Worm (Caenorhabditis elegans): ENCODE results near the gene Y26G10.4.
"Not testable (repeated sequence)": the region's sequence is repeated elsewhere in the genome, so short reads cannot be mapped to it uniquely, and the experiment has no call there.

Gene Y26G10.4

DNA sequence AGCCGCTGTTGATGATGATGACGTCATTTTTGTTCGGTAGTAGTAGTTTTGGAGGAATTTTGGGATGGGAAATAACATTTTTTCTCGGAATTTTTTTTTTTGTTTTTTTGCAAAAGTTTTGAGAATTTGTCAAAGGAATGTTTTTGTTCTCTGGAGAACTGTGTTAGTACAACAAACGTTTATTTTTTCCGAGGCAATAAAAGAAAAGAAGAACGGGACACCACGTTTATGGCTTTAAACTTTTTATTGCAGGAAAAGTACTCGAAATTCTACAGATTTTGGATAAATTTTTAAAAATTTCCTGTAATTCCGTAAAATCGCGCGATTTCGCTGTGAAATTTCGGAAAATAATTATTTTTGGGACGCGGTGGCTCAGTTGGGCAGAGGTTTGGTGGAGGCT lies 8.1 kb downstream of the Y26G10.4 start, which contains the start of gene F59A1.13:
Gene F59A1.13 (minus strand): TSS at position 101 of the 400 bp plus-strand sequence.
- no peak for TF ChIP-seq ceh-62 (tag; optimal IDR thresholded peaks at IDR 0.05)
- no peak for TF ChIP-seq nhr-111 (GFP tag; optimal IDR thresholded peaks at IDR 0.05)
- TF ChIP-seq unc-130 (GFP tag; optimal IDR thresholded peaks at IDR 0.05) = no peak
- no peak for TF ChIP-seq skn-1 (tag; optimal IDR thresholded peaks at IDR 0.05)
- TF ChIP-seq lin-1 (GFP tag; IDR thresholded peaks at IDR 0.05) = no peak
- TF ChIP-seq vab-7 (GFP tag; IDR thresholded peaks at IDR 0.05) = no peak

DNA sequence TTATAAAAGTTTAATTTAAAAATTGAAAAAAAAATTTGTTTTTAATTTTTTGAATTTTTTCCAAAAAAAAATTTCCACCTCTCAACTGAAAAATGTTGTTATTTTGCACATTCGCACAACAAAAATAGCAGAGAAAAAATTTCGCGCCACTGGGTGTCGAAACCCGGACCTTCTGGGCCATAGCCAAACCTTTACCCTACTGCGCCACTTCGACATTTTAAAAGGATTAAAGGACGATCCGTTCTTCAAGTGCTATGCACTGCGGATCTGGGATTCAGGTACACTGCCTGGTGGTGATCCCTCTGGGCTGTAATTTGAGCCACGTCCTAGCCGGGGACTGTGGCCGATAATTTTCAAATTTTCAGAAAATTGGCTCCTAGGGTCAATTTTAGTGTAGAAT lies 11.6 kb downstream of the Y26G10.4 start:
- peak; percentile 62 for TF ChIP-seq vab-7 (GFP tag; IDR thresholded peaks at IDR 0.05)
- peak; percentile 75 for TF ChIP-seq lim-7 (GFP tag; IDR thresholded peaks at IDR 0.05)
- 0 out of 2 replicates have a peak, but pooled peaks have one; percentile 30 for TF ChIP-seq egl-43 (GFP tag; IDR thresholded peaks at IDR 0.05)
- 0 out of 2 replicates have a peak, but pooled peaks have one; percentile 26 for TF ChIP-seq nhr-41 (GFP tag; IDR thresholded peaks at IDR 0.05)
- 0 out of 2 replicates have a peak, but pooled peaks have one; percentile 15 for TF ChIP-seq pha-4 (GFP tag; IDR thresholded peaks at IDR 0.05)
- not testable (repeated sequence) for TF ChIP-seq pha-4 (tag; optimal IDR thresholded peaks at IDR 0.05)
- TF ChIP-seq lin-38 (GFP tag; IDR thresholded peaks at IDR 0.05) = peak; percentile 31; the same call in 1 of the 2 replicates
- peak; percentile 32; the same call in 1 of the 2 replicates for TF ChIP-seq snpc-1.2 (GFP tag; IDR thresholded peaks at IDR 0.05)
- TF ChIP-seq madf-5 (GFP tag; IDR thresholded peaks at IDR 0.05) = peak in 1 of 2 experiments; percentile 43; a peak in 1 of 4 replicates

DNA sequence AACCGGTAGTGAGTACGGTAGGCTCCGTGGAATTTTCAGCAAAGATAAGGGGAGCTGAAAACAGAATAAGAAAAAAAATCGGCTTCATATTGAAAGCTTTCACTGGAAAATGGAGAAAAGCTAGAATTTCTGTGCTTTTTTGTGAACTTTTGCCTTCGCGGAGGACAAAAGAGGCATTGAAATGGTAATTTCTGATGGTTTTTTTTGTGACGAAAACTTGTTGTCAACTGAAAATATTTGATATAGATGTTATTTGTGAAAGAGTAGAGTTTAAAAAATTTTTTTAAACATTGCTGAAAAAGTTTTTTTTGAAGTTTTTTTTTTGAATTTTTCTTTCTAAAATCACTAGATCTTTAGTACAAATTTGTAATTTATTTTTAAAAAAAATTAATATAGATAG lies 12.1 kb downstream of the Y26G10.4 start, which contains the start of gene F59A1.18:
Gene F59A1.18 (minus strand): TSS at position 101 of the 400 bp plus-strand sequence.
- TF ChIP-seq F10B5.3 (tag; optimal IDR thresholded peaks at IDR 0.05) (no peak), dmd-9 (GFP tag; IDR thresholded peaks at IDR 0.05) (no peak), hif-1 (tag; optimal IDR thresholded peaks at IDR 0.05) (no peak), lin-1 (GFP tag; IDR thresholded peaks at IDR 0.05) (no peak), fkh-10 (GFP tag; optimal IDR thresholded peaks at IDR 0.05) (no peak), aly-2 (tag; optimal IDR thresholded peaks at IDR 0.05) (no peak), Y48G9A.11 (GFP tag; IDR thresholded peaks at IDR 0.05) (no peak)

DNA sequence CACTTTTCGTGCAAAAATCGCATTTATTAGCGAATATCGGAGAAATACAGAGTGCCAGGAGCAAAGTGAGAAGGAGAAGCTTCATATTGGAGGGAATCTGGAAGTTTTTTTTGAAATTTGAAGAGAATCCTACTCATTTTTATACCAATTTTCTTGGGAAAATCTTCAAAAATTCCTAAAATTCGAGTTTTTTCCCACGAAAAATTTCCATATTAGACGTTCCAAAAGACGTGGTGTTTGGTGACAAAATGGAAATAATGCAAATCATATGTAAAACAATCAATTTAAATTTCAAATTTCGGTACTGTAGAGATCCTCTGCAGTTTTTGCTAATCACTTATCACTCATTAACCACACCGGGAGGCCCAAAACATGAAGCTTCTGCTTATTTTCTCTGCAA lies 14.1 kb downstream of the Y26G10.4 start, which contains the start of the genes F59A1.16 and F59A1.6:
Gene F59A1.16 (minus strand): TSS at position 101 of the 400 bp plus-strand sequence.
Gene F59A1.6 (plus strand): TSS at position 285 of the 400 bp plus-strand sequence.
- TF ChIP-seq tag-97 (GFP tag; IDR thresholded peaks at IDR 0.05) (no peak), hmg-1.1 (GFP tag; IDR thresholded peaks at IDR 0.05) (no peak), tra-1 (GFP tag; IDR thresholded peaks at IDR 0.05) (no peak), zip-2 (tag; optimal IDR thresholded peaks at IDR 0.05) (no peak)

DNA sequence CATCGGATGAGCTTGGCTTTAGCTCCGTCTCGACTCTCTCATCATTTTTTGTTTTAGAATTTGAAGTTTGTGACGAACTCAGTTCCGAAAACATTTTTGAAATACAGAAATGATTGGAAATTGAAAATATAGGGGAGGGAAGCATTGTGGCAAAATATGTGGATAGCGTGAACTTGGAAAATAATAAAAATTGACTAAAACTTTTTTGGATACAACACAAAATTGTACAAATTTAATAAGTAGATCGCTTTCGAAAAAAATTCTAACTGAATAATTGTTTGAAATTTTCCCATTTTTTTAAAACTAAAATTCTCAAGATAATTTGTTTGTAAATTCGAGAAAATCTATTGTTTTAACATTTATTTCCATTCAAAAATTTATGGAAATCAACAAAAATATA lies 15.2 kb downstream of the Y26G10.4 start, which contains the start of gene F59A1.15:
Gene F59A1.15 (minus strand): TSS at position 101 of the 400 bp plus-strand sequence.
- no peak for TF ChIP-seq T26A8.4 (GFP tag; IDR thresholded peaks at IDR 0.05)
- TF ChIP-seq daf-12 (tag; optimal IDR thresholded peaks at IDR 0.05) = no peak
- no peak for TF ChIP-seq dpl-1 (GFP tag; optimal IDR thresholded peaks at IDR 0.05)
- no peak for TF ChIP-seq daf-16 (GFP tag; optimal IDR thresholded peaks at IDR 0.05)
- no peak for TF ChIP-seq daf-16 (tag; optimal IDR thresholded peaks at IDR 0.05)
- TF ChIP-seq hmg-1.1 (GFP tag; IDR thresholded peaks at IDR 0.05) = no peak
- TF ChIP-seq saeg-2 (GFP tag; IDR thresholded peaks at IDR 0.05) = no peak
- no peak for TF ChIP-seq nhr-77 (tag; optimal IDR thresholded peaks at IDR 0.05)
- TF ChIP-seq nhr-11 (tag; optimal IDR thresholded peaks at IDR 0.05) = no peak
- no peak for TF ChIP-seq spr-3 (GFP tag; optimal IDR thresholded peaks at IDR 0.05)
- no peak for TF ChIP-seq zag-1 (tag; optimal IDR thresholded peaks at IDR 0.05)
